Fruit fly (Drosophila melanogaster) whole organism, embryonic: ENCODE results near the gene Srg3.

ENCODE experiments used
- ATbp ChIP-seq: fragments of 200-800 bp; sonication (Bioruptor generic); optimal IDR thresholded peaks from 2 replicates; lab custom pipeline; 2017; ENCODE audit warnings: missing biosample characterization, mild to moderate bottlenecking, missing genetic modification characterization, missing genetic modification reagents
- CG10462 ChIP-seq: fragments of 200-800 bp; sonication (Bioruptor generic); optimal IDR thresholded peaks from 2 replicates; lab custom pipeline; 2016; ENCODE audit warnings: missing biosample characterization, missing genetic modification characterization
- CG10654 ChIP-seq: fragments of 200-800 bp; sonication (Bioruptor generic); optimal IDR thresholded peaks from 2 replicates; lab custom pipeline; 2016; ENCODE audit warnings: missing biosample characterization, missing genetic modification characterization
- CG12071 ChIP-seq: fragments of 200-800 bp; sonication (Bioruptor generic); optimal IDR thresholded peaks from 3 replicates; lab custom pipeline; 2018; ENCODE audit warnings: missing biosample characterization, mild to moderate bottlenecking, missing genetic modification characterization
- CG12769 ChIP-seq: fragments of 200-800 bp; sonication (Bioruptor generic); optimal IDR thresholded peaks from 2 replicates; lab custom pipeline; 2019; ENCODE audit warnings: missing biosample characterization, mild to moderate bottlenecking, missing genetic modification characterization, moderate library complexity
- CG13894 ChIP-seq: fragments of 200-800 bp; sonication (Bioruptor generic); optimal IDR thresholded peaks from 3 replicates; lab custom pipeline; 2018; ENCODE audit warnings: missing biosample characterization, mild to moderate bottlenecking, missing genetic modification characterization, moderate library complexity
- CG14050 ChIP-seq: fragments of 200-800 bp; sonication (Bioruptor generic); IDR thresholded peaks from 3 replicates; pipeline ENCODE4 v1.3.6; 2022; ENCODE audit warnings: missing biosample characterization, missing genetic modification characterization
- CG14667 ChIP-seq: fragments of 200-800 bp; sonication (Bioruptor generic); IDR thresholded peaks from 2 replicates; pipeline ENCODE4 v1.3.6; 2022; ENCODE audit warnings: missing biosample characterization, missing genetic modification characterization
- CG15269 ChIP-seq: fragments of 200-800 bp; sonication (Bioruptor generic); optimal IDR thresholded peaks from 2 replicates; lab custom pipeline; 2018; ENCODE audit warnings: missing biosample characterization, mild to moderate bottlenecking, missing genetic modification characterization, moderate library complexity
- CG1529 ChIP-seq: fragments of 200-800 bp; sonication (Bioruptor generic); optimal IDR thresholded peaks from 3 replicates; lab custom pipeline; 2018; ENCODE audit warnings: missing biosample characterization, missing genetic modification characterization
- CG17186 ChIP-seq: fragments of 200-800 bp; sonication (Bioruptor generic); optimal IDR thresholded peaks from 3 replicates; lab custom pipeline; 2017; ENCODE audit warnings: missing biosample characterization, missing genetic modification reagents, missing genetic modification characterization
- CG2712 ChIP-seq: fragments of 200-800 bp; optimal IDR thresholded peaks from 3 replicates; lab custom pipeline; 2019; ENCODE audit warnings: missing biosample characterization, mild to moderate bottlenecking, missing genetic modification characterization, moderate library complexity
- CG3281 ChIP-seq: fragments of 200-800 bp; sonication (Bioruptor generic); optimal IDR thresholded peaks from 3 replicates; lab custom pipeline; 2017; ENCODE audit warnings: missing biosample characterization, mild to moderate bottlenecking, missing genetic modification characterization
- CG4360 ChIP-seq: fragments of 200-800 bp; sonication (Bioruptor generic); IDR thresholded peaks from 2 replicates; pipeline ENCODE4 v1.3.6; 2022; ENCODE audit warnings: missing biosample characterization, missing genetic modification characterization
- CG4424 ChIP-seq: fragments of 200-800 bp; sonication (Bioruptor generic); optimal IDR thresholded peaks from 3 replicates; lab custom pipeline; 2016; ENCODE audit warnings: missing biosample characterization, missing genetic modification characterization
- CG6813 ChIP-seq: fragments of 200-800 bp; sonication (Bioruptor generic); optimal IDR thresholded peaks from 2 replicates; lab custom pipeline; 2017; ENCODE audit warnings: missing biosample characterization, missing genetic modification characterization, mild to moderate bottlenecking, moderate library complexity, missing genetic modification reagents
- CG8924 ChIP-seq: fragments of 200-800 bp; optimal IDR thresholded peaks from 3 replicates; lab custom pipeline; 2019; ENCODE audit warnings: missing biosample characterization, mild to moderate bottlenecking, missing genetic modification characterization, moderate library complexity
- CG9727 ChIP-seq: fragments of 200-800 bp; sonication (Bioruptor generic); optimal IDR thresholded peaks from 3 replicates; lab custom pipeline; 2017; ENCODE audit warnings: missing biosample characterization, mild to moderate bottlenecking, missing genetic modification characterization
- D ChIP-seq, 2 experiments: fragments of 200-800 bp in 1 of 2; fragments of >200 bp in 1 of 2; sonication (Bioruptor generic) in 1 of 2; optimal IDR thresholded peaks; 2 replicates in 1 of 2; 3 replicates in 1 of 2; lab custom pipeline; 2017; ENCODE audit warnings: mild to moderate bottlenecking in 1 of 2, missing biosample characterization in 1 of 2, missing genetic modification characterization in 1 of 2, missing genetic modification reagents in 1 of 2
- D19A ChIP-seq: fragments of 200-800 bp; optimal IDR thresholded peaks from 3 replicates; lab custom pipeline; 2019; ENCODE audit warnings: missing biosample characterization, mild to moderate bottlenecking, missing genetic modification characterization, moderate library complexity
- Deaf1 ChIP-seq: fragments of 200-800 bp; optimal IDR thresholded peaks from 3 replicates; lab custom pipeline; 2019; ENCODE audit warnings: missing biosample characterization, mild to moderate bottlenecking, missing genetic modification characterization, moderate library complexity
- Dip3 ChIP-seq: fragments of 200-800 bp; sonication (Bioruptor generic); optimal IDR thresholded peaks from 3 replicates; lab custom pipeline; 2016; ENCODE audit warnings: missing biosample characterization, missing genetic modification characterization
- HLH54F ChIP-seq: fragments of 200-800 bp; sonication (Bioruptor generic); optimal IDR thresholded peaks from 3 replicates; lab custom pipeline; 2016; ENCODE audit warnings: missing biosample characterization, missing genetic modification characterization
- Hmr ChIP-seq: fragments of 200-800 bp; sonication (Bioruptor generic); optimal IDR thresholded peaks from 3 replicates; lab custom pipeline; 2017; ENCODE audit warnings: mild to moderate bottlenecking, missing biosample characterization, missing genetic modification reagents, missing genetic modification characterization
- Hr51 ChIP-seq, 2 experiments: fragments of 200-800 bp; sonication (Bioruptor generic); optimal IDR thresholded peaks; 2 replicates in 1 of 2; 3 replicates in 1 of 2; lab custom pipeline; 2016 to 2018; ENCODE audit warnings: missing biosample characterization in 2 of 2, missing genetic modification characterization in 2 of 2, mild to moderate bottlenecking in 1 of 2, moderate library complexity in 1 of 2
- Kr ChIP-seq: fragments of 200-800 bp; sonication (Bioruptor generic); optimal IDR thresholded peaks from 2 replicates; lab custom pipeline; 2017; ENCODE audit warnings: missing biosample characterization, mild to moderate bottlenecking, missing genetic modification characterization
- Nf-YB ChIP-seq: fragments of 200-800 bp; sonication (Bioruptor generic); optimal IDR thresholded peaks from 3 replicates; lab custom pipeline; 2019; ENCODE audit warnings: missing biosample characterization, mild to moderate bottlenecking, missing genetic modification characterization, moderate library complexity
- NfI ChIP-seq: fragments of 200-800 bp; sonication (Bioruptor generic); optimal IDR thresholded peaks from 3 replicates; lab custom pipeline; 2018; ENCODE audit warnings: missing biosample characterization, mild to moderate bottlenecking, missing genetic modification characterization, moderate library complexity
- abd-A ChIP-seq: fragments of 200-800 bp; sonication (Bioruptor generic); optimal IDR thresholded peaks from 3 replicates; lab custom pipeline; 2019; ENCODE audit warnings: missing biosample characterization, mild to moderate bottlenecking, missing genetic modification characterization, moderate library complexity
- bigmax ChIP-seq: fragments of 200-800 bp; sonication (Bioruptor generic); optimal IDR thresholded peaks from 2 replicates; lab custom pipeline; 2018; ENCODE audit warnings: missing biosample characterization, mild to moderate bottlenecking, missing genetic modification characterization
- bsh ChIP-seq, 2 experiments: fragments of 200-800 bp; sonication (Bioruptor generic); optimal IDR thresholded peaks; 2 replicates each; lab custom pipeline; 2017 to 2018; ENCODE audit warnings: mild to moderate bottlenecking in 2 of 2, missing biosample characterization in 2 of 2, missing genetic modification characterization in 2 of 2, moderate library complexity in 1 of 2
- cad ChIP-seq: fragments of >200 bp; optimal IDR thresholded peaks from 2 replicates; lab custom pipeline; 2017; ENCODE audit warnings: missing biosample characterization, missing genetic modification characterization
- caup ChIP-seq: fragments of 200-800 bp; sonication (Bioruptor generic); optimal IDR thresholded peaks from 3 replicates; lab custom pipeline; 2017; ENCODE audit warnings: missing biosample characterization, mild to moderate bottlenecking, missing genetic modification characterization, moderate library complexity; ENCODE audit not compliant: severe bottlenecking
- chinmo ChIP-seq: fragments of 200-800 bp; sonication (Bioruptor generic); IDR thresholded peaks from 4 replicates; pipeline ENCODE4 v1.3.6; 2022; ENCODE audit warnings: missing biosample characterization, missing genetic modification characterization; ENCODE audit not compliant: partially characterized antibody
- crp ChIP-seq, 2 experiments: fragments of 200-800 bp; sonication (Bioruptor generic); optimal IDR thresholded peaks; 2 replicates in 1 of 2; 3 replicates in 1 of 2; lab custom pipeline; 2017; ENCODE audit warnings: missing biosample characterization in 2 of 2, missing genetic modification characterization in 2 of 2, mild to moderate bottlenecking in 1 of 2, moderate library complexity in 1 of 2
- cwo ChIP-seq: fragments of 200-800 bp; sonication (Bioruptor generic); optimal IDR thresholded peaks from 3 replicates; lab custom pipeline; 2017; ENCODE audit warnings: missing biosample characterization, missing genetic modification characterization, mild to moderate bottlenecking, moderate library complexity, missing genetic modification reagents
- dmrt99B ChIP-seq: fragments of 200-800 bp; sonication (Bioruptor generic); optimal IDR thresholded peaks from 2 replicates; lab custom pipeline; 2018; ENCODE audit warnings: missing biosample characterization, mild to moderate bottlenecking, missing genetic modification characterization, moderate library complexity
- inv ChIP-seq: fragments of 200-800 bp; sonication (Bioruptor generic); IDR thresholded peaks from 2 replicates; pipeline ENCODE4 v1.3.6; 2022; ENCODE audit warnings: missing biosample characterization, missing genetic modification characterization; ENCODE audit not compliant: partially characterized antibody
- kay ChIP-seq: fragments of 200-800 bp; sonication (Bioruptor generic); optimal IDR thresholded peaks from 2 replicates; lab custom pipeline; 2016; ENCODE audit warnings: missing biosample characterization, missing genetic modification characterization
- kni ChIP-seq: fragments of 200-800 bp; sonication (Bioruptor generic); optimal IDR thresholded peaks from 3 replicates; lab custom pipeline; 2017; ENCODE audit warnings: mild to moderate bottlenecking, missing biosample characterization, missing genetic modification reagents, missing genetic modification characterization
- lab ChIP-seq: fragments of 200-800 bp; sonication (Bioruptor generic); optimal IDR thresholded peaks from 3 replicates; lab custom pipeline; 2017; ENCODE audit warnings: missing biosample characterization, missing genetic modification characterization, mild to moderate bottlenecking, moderate library complexity, missing genetic modification reagents
- lbe ChIP-seq: fragments of 200-800 bp; sonication (Bioruptor generic); optimal IDR thresholded peaks from 2 replicates; lab custom pipeline; 2016; ENCODE audit warnings: missing biosample characterization, mild to moderate bottlenecking, missing genetic modification characterization
- mam ChIP-seq: fragments of 200-800 bp; sonication (Bioruptor generic); optimal IDR thresholded peaks from 3 replicates; lab custom pipeline; 2016; ENCODE audit warnings: missing biosample characterization, missing genetic modification characterization
- phol ChIP-seq: fragments of 200-800 bp; sonication (Bioruptor generic); optimal IDR thresholded peaks from 3 replicates; lab custom pipeline; 2018; ENCODE audit warnings: missing biosample characterization, mild to moderate bottlenecking, missing genetic modification characterization, moderate library complexity
- shn ChIP-seq: fragments of 200-800 bp; sonication (Bioruptor generic); optimal IDR thresholded peaks from 3 replicates; lab custom pipeline; 2016; ENCODE audit warnings: missing biosample characterization, missing genetic modification characterization
- slbo ChIP-seq: fragments of 200-800 bp; sonication (Bioruptor generic); IDR thresholded peaks from 2 replicates; pipeline ENCODE4 v1.3.6; 2022; ENCODE audit warnings: missing biosample characterization, missing genetic modification characterization
- z ChIP-seq: fragments of 200-800 bp; sonication (Bioruptor generic); IDR thresholded peaks from 3 replicates; pipeline ENCODE4 v1.3.6; 2022; ENCODE audit warnings: missing biosample characterization, missing genetic modification characterization
- zfh1 ChIP-seq: fragments of 200-800 bp; sonication (Bioruptor generic); IDR thresholded peaks from 3 replicates; pipeline ENCODE4 v1.3.6; 2022; ENCODE audit warnings: missing biosample characterization, missing genetic modification characterization

Gene Srg3

dm6 chr3L:9468261-9468890, 25.3 kb downstream of the Srg3 start (continued):
- peak in 1 of 2 experiments; percentile 24 for TF ChIP-seq Hr51 (GFP tag; optimal IDR thresholded peaks at IDR 0.05; lab: Kevin White, UChicago)
- TF ChIP-seq CG4424 = peak; percentile 3
- no peak for TF ChIP-seq z
- peak in 1 of 2 experiments; percentile 32 for TF ChIP-seq bsh (GFP tag; optimal IDR thresholded peaks at IDR 0.05; lab: Kevin White, UChicago)
- peak; percentile 27 for TF ChIP-seq CG8924 (tag; lab: Kevin White, UChicago)
- TF ChIP-seq CG9727 (GFP tag; lab: Kevin White, UChicago) = peak; percentile 28
- TF ChIP-seq CG1529 (GFP tag; lab: Kevin White, UChicago) = no peak
- TF ChIP-seq CG12769 (tag; lab: Kevin White, UChicago) = peak; percentile 27
- TF ChIP-seq kay (GFP tag; lab: Kevin White, UChicago) = no peak
- peak; percentile 21 for TF ChIP-seq lab (GFP tag; lab: Kevin White, UChicago)
- TF ChIP-seq slbo (GFP tag; lab: Robert Waterston, UW) = peak; percentile 35
- peak; percentile 24 for TF ChIP-seq mam (GFP tag; lab: Kevin White, UChicago)
- peak; percentile 30 for TF ChIP-seq caup
- no peak for TF ChIP-seq zfh1 (GFP tag; lab: Robert Waterston, UW)
- TF ChIP-seq CG2712 (tag; lab: Kevin White, UChicago) = peak; percentile 34
- TF ChIP-seq CG3281 (GFP tag; lab: Kevin White, UChicago) = peak; percentile 51
- TF ChIP-seq CG17186 (GFP tag; lab: Kevin White, UChicago) = no peak
- peak; percentile 59 for TF ChIP-seq phol (tag; lab: Kevin White, UChicago)
- peak; percentile 32 for TF ChIP-seq Hmr (GFP tag; lab: Kevin White, UChicago)
- TF ChIP-seq Dip3 (GFP tag; lab: Kevin White, UChicago) = no peak
- TF ChIP-seq cwo (GFP tag; lab: Kevin White, UChicago) = peak; percentile 47
- TF ChIP-seq D (optimal IDR thresholded peaks at IDR 0.05; lab: Kevin White, UChicago) = no peak
- TF ChIP-seq D (GFP tag; optimal IDR thresholded peaks at IDR 0.05; lab: Kevin White, UChicago) = peak; percentile 34
- peak; percentile 74 for TF ChIP-seq D19A (tag; lab: Kevin White, UChicago)
- peak; percentile 55 for TF ChIP-seq dmrt99B (tag; lab: Kevin White, UChicago)

DNA sequence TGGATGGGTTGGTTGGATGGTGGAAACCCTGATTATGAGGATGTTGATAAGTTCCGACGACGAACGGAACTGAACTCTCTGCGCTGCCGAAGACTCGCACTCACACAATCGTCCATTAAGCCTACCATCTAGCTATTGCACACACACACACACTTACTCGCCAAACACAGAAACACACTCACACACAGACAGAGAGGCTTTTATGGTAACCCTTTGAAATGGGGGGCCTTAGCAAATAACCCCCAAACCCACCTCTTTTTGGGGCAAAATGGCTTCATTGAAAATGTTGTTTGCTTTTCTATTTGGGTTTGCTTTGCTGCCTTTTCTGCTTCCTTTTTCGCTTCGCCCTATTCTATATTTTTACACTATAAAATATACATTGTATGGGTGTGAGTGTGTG, 26.0 kb downstream of the Srg3 start:
- TF ChIP-seq ATbp (GFP tag; lab: Kevin White, UChicago) = no peak
- no peak for TF ChIP-seq lbe (GFP tag; lab: Kevin White, UChicago)
- peak; percentile 83 for TF ChIP-seq abd-A
- no peak for TF ChIP-seq HLH54F
- no peak for TF ChIP-seq NfI
- 0 out of 4 replicates have a peak, but pooled peaks have one; percentile 38 for TF ChIP-seq chinmo (GFP tag; lab: Robert Waterston, UW)
- TF ChIP-seq CG15269 = no peak
- TF ChIP-seq kni (GFP tag; lab: Kevin White, UChicago) = no peak
- TF ChIP-seq cad (GFP tag; lab: Kevin White, UChicago) = no peak
- TF ChIP-seq CG6813 (GFP tag; lab: Kevin White, UChicago) = no peak
- TF ChIP-seq crp (GFP tag; optimal IDR thresholded peaks at IDR 0.05; lab: Kevin White, UChicago) = no peak
- no peak for TF ChIP-seq CG14667
- TF ChIP-seq CG13894 (tag; lab: Kevin White, UChicago) = peak; percentile 19
- TF ChIP-seq shn (GFP tag; lab: Kevin White, UChicago) = no peak
- no peak for TF ChIP-seq CG10462 (GFP tag; lab: Kevin White, UChicago)
- TF ChIP-seq Kr (GFP tag; lab: Kevin White, UChicago) = peak; percentile 32
- TF ChIP-seq Nf-YB (GFP tag; lab: Kevin White, UChicago) = no peak
- TF ChIP-seq Deaf1 (tag; lab: Kevin White, UChicago) = peak; percentile 19
- TF ChIP-seq CG10654 (GFP tag; lab: Kevin White, UChicago) = no peak
- no peak for TF ChIP-seq CG4360 (GFP tag; lab: Robert Waterston, UW)
- no peak for TF ChIP-seq bigmax
- TF ChIP-seq CG14050 (GFP tag; lab: Robert Waterston, UW) = no peak
- TF ChIP-seq inv = no peak
- TF ChIP-seq CG12071 (GFP tag; lab: Kevin White, UChicago) = no peak
